Worm (Caenorhabditis elegans): ENCODE measurements around the gene K02A2.1.
A peak's percentile ranks its signal among the peaks of the same experiment; 100 is the strongest.

Gene K02A2.1

DNA sequence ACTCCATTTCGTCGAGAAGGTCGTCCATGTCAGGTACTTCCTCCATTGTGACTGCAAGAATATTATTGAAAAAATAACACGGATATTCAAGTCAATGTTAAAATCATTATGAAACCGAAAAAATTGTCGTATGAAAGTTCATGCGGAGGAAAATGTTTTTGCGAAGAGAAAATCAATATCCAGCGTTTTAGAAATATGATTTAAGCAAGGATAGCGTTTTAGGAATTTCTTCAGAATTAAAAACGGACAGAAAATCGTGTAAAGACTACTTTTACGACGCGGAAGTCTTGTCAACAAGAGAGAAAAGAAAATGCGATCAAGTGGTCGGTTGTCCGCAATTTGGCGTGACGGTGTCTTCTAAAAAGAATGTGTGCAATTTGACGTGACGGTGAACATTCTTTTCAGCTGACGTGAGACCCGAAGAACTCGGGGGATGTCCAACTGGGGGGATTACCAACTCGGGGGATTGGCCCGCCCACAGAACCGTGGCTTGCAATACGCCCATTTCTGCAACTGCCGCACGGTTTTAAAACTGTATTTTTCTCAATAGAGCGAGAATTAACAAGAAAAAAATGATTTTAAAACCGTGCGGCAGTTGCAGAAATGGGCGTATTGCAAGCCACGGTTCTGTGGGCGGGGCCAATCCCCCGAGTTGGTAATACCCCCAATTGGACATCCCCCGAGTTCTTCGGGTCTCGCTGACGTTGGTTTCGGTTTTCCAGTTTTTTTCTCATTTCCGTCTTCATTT lies 43.6 kb downstream of the K02A2.1 start, which contains the start of the genes aka-1 and ubc-6 (continued):
- TF ChIP-seq R02D3.7 (tag; optimal IDR thresholded peaks at IDR 0.05) (peak; percentile 79), lin-15B (tag; optimal IDR thresholded peaks at IDR 0.05) (peak; percentile 80), ceh-82 (tag; optimal IDR thresholded peaks at IDR 0.05) (peak; percentile 26), lin-39 (tag; optimal IDR thresholded peaks at IDR 0.05) (no peak), elt-3 (tag; optimal IDR thresholded peaks at IDR 0.05) (peak in 1 of 3 experiments; percentile 26), pqm-1 (tag; optimal IDR thresholded peaks at IDR 0.05) (peak; percentile 13), elt-1 (tag; optimal IDR thresholded peaks at IDR 0.05) (no peak), nhr-76 (tag; optimal IDR thresholded peaks at IDR 0.05) (no peak), nhr-77 (tag; optimal IDR thresholded peaks at IDR 0.05) (no peak), nhr-23 (tag; optimal IDR thresholded peaks at IDR 0.05) (peak; percentile 79), mdl-1 (tag; optimal IDR thresholded peaks at IDR 0.05) (no peak), nhr-237 (tag; optimal IDR thresholded peaks at IDR 0.05) (no peak), egl-27 (tag; optimal IDR thresholded peaks at IDR 0.05) (no peak), ceh-28 (tag; optimal IDR thresholded peaks at IDR 0.05) (peak; percentile 79), ceh-9 (tag; optimal IDR thresholded peaks at IDR 0.05) (no peak), sea-2 (GFP tag; optimal IDR thresholded peaks at IDR 0.05) (no peak), nhr-11 (tag; optimal IDR thresholded peaks at IDR 0.05) (peak; percentile 4), skn-1 (tag; optimal IDR thresholded peaks at IDR 0.05) (no peak), ama-1 (optimal IDR thresholded peaks at IDR 0.05) (no peak), hmg-11 (tag; optimal IDR thresholded peaks at IDR 0.05) (peak; percentile 85), mml-1 (tag; optimal IDR thresholded peaks at IDR 0.05) (no peak), egl-5 (tag; optimal IDR thresholded peaks at IDR 0.05) (peak; percentile 37), snpc-4 (tag; optimal IDR thresholded peaks at IDR 0.05) (peak; percentile 62), daf-12 (tag; optimal IDR thresholded peaks at IDR 0.05) (no peak)

DNA sequence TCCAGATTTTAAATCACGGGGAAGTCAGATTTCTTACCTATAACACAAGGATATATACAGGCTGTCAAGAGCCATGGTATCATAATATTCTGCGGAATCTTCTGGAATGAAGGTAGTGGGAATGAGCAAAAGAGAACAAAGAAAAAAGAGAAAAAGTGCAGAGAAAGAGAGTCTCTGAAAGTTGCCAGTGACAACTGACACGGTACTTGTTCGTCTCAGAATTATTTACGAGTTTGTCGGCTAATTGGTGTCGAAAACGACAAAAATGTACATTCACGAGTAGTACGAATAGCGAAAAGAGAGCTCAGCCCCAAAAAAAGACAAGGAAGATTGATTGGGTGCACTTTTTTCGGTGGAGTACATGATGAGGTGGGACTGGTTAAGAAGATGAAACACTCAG lies 48.0 kb downstream of the K02A2.1 start, which contains the start of gene cah-2:
Gene cah-2 (minus strand): TSS at position 101 of the 400 bp plus-strand sequence.
- TF ChIP-seq ceh-16 (tag; optimal IDR thresholded peaks at IDR 0.05) (no peak), ceh-9 (tag; optimal IDR thresholded peaks at IDR 0.05) (no peak), nhr-76 (tag; optimal IDR thresholded peaks at IDR 0.05) (no peak), fos-1 (tag; optimal IDR thresholded peaks at IDR 0.05) (no peak), egl-5 (tag; optimal IDR thresholded peaks at IDR 0.05) (no peak), daf-12 (tag; optimal IDR thresholded peaks at IDR 0.05) (no peak), nhr-28 (tag; optimal IDR thresholded peaks at IDR 0.05) (no peak), ceh-28 (tag; optimal IDR thresholded peaks at IDR 0.05) (no peak), lin-39 (tag; optimal IDR thresholded peaks at IDR 0.05) (no peak), skn-1 (tag; optimal IDR thresholded peaks at IDR 0.05) (no peak), fkh-10 (GFP tag; optimal IDR thresholded peaks at IDR 0.05) (no peak), R02D3.7 (tag; optimal IDR thresholded peaks at IDR 0.05) (no peak), elt-3 (tag; optimal IDR thresholded peaks at IDR 0.05) (no peak), ZK546.5 (tag; optimal IDR thresholded peaks at IDR 0.05) (no peak), pqm-1 (tag; optimal IDR thresholded peaks at IDR 0.05) (no peak), nhr-43 (tag; optimal IDR thresholded peaks at IDR 0.05; ENCODE audit: poor library complexity, severe bottlenecking) (no peak), lsy-12 (tag; optimal IDR thresholded peaks at IDR 0.05) (no peak), elt-2 (tag; optimal IDR thresholded peaks at IDR 0.05) (no peak)
